Worm (Caenorhabditis elegans) whole organism, L3 larva: ENCODE measurements around the gene C23G10.2.
A peak's percentile ranks its signal among the peaks of the same experiment; 100 is the strongest.

Experiments used
- R02D3.7 ChIP-seq: fragments of 150-350 bp; optimal IDR thresholded peaks from 2 replicates; lab custom pipeline; 2014; ENCODE audit warnings: missing biosample characterization, missing genetic modification characterization
- ZK546.5 ChIP-seq: sonication (generic microtip); optimal IDR thresholded peaks from 2 replicates; lab custom pipeline; 2017; ENCODE audit warnings: missing biosample characterization, missing genetic modification characterization
- aly-2 ChIP-seq: fragments of 150-350 bp; optimal IDR thresholded peaks from 2 replicates; lab custom pipeline; 2014; ENCODE audit warnings: missing biosample characterization, missing genetic modification characterization
- ama-1 ChIP-seq: fragments of 150-350 bp; optimal IDR thresholded peaks from 2 replicates; lab custom pipeline; 2018
- ceh-16 ChIP-seq: sonication (generic microtip); optimal IDR thresholded peaks from 2 replicates; lab custom pipeline; 2017; ENCODE audit warnings: missing biosample characterization, missing genetic modification characterization
- ceh-28 ChIP-seq: fragments of 150-350 bp; optimal IDR thresholded peaks from 2 replicates; lab custom pipeline; 2014; ENCODE audit warnings: missing biosample characterization, missing genetic modification reagents, missing genetic modification characterization
- ceh-82 ChIP-seq: fragments of 150-350 bp; optimal IDR thresholded peaks from 2 replicates; lab custom pipeline; 2014; ENCODE audit warnings: missing biosample characterization, missing genetic modification characterization
- daf-12 ChIP-seq: fragments of 150-350 bp; optimal IDR thresholded peaks from 2 replicates; lab custom pipeline; 2014; ENCODE audit warnings: missing biosample characterization, missing genetic modification reagents, missing genetic modification characterization
- egl-27 ChIP-seq: sonication (generic microtip); optimal IDR thresholded peaks from 4 replicates; lab custom pipeline; 2017; ENCODE audit warnings: missing biosample characterization, missing genetic modification reagents, missing genetic modification characterization
- egl-5 ChIP-seq: fragments of 150-350 bp; optimal IDR thresholded peaks from 2 replicates; lab custom pipeline; 2017; ENCODE audit warnings: missing biosample characterization, missing genetic modification reagents, missing genetic modification characterization, inconsistent platforms
- elt-1 ChIP-seq: fragments of 150-350 bp; optimal IDR thresholded peaks from 2 replicates; lab custom pipeline; 2014; ENCODE audit warnings: missing biosample characterization, missing genetic modification characterization
- elt-2 ChIP-seq: sonication (generic microtip); optimal IDR thresholded peaks from 2 replicates; lab custom pipeline; 2016; ENCODE audit warnings: missing genetic modification reagents, mild to moderate bottlenecking, missing genetic modification characterization, missing compliant biosample characterization
- elt-3 ChIP-seq, 3 experiments: fragments of 150-350 bp in 1 of 3; sonication (generic microtip) in 2 of 3; optimal IDR thresholded peaks; 2 replicates in 2 of 3; 4 replicates in 1 of 3; lab custom pipeline; 2014 to 2017; ENCODE audit warnings: missing biosample characterization in 3 of 3, missing genetic modification characterization in 3 of 3
- eor-1 ChIP-seq, 2 experiments: fragments of 150-350 bp; optimal IDR thresholded peaks; 2 replicates each; lab custom pipeline; 2014 to 2018; ENCODE audit warnings: missing biosample characterization in 2 of 2, missing genetic modification characterization in 2 of 2
- fkh-10 ChIP-seq: sonication (generic microtip); optimal IDR thresholded peaks from 2 replicates; lab custom pipeline; 2017; ENCODE audit warnings: missing biosample characterization, missing genetic modification reagents, missing genetic modification characterization
- fkh-2 ChIP-seq: fragments of 150-350 bp; optimal IDR thresholded peaks from 2 replicates; lab custom pipeline; 2014; ENCODE audit warnings: missing biosample characterization, missing genetic modification reagents, missing genetic modification characterization
- fos-1 ChIP-seq: fragments of 150-350 bp; optimal IDR thresholded peaks from 2 replicates; lab custom pipeline; 2014; ENCODE audit warnings: missing biosample characterization, missing genetic modification characterization
- hmg-11 ChIP-seq: sonication (generic microtip); optimal IDR thresholded peaks from 2 replicates; lab custom pipeline; 2016; ENCODE audit warnings: missing genetic modification characterization, missing compliant biosample characterization
- jun-1 ChIP-seq: fragments of 150-350 bp; optimal IDR thresholded peaks from 2 replicates; lab custom pipeline; 2014; ENCODE audit warnings: missing biosample characterization, missing genetic modification reagents, missing genetic modification characterization
- lin-15B ChIP-seq: fragments of 150-350 bp; optimal IDR thresholded peaks from 2 replicates; lab custom pipeline; 2014; ENCODE audit warnings: missing biosample characterization, missing genetic modification characterization
- lin-39 ChIP-seq: fragments of 150-350 bp; optimal IDR thresholded peaks from 2 replicates; lab custom pipeline; 2018; ENCODE audit warnings: missing biosample characterization, missing genetic modification reagents, missing genetic modification characterization
- lsy-12 ChIP-seq: sonication (generic microtip); optimal IDR thresholded peaks from 2 replicates; lab custom pipeline; 2016; ENCODE audit warnings: mild to moderate bottlenecking, missing genetic modification characterization, missing compliant biosample characterization
- mdl-1 ChIP-seq: fragments of 150-350 bp; optimal IDR thresholded peaks from 2 replicates; lab custom pipeline; 2014; ENCODE audit warnings: missing biosample characterization, missing genetic modification characterization
- mml-1 ChIP-seq: fragments of 150-350 bp; sonication (generic microtip); optimal IDR thresholded peaks from 3 replicates; lab custom pipeline; 2014; ENCODE audit warnings: missing biosample characterization, missing genetic modification characterization
- nfya-1 ChIP-seq: sonication (generic microtip); optimal IDR thresholded peaks from 2 replicates; lab custom pipeline; 2017; ENCODE audit warnings: missing genetic modification characterization, mild to moderate bottlenecking, missing compliant biosample characterization, antibody characterized with exemption, moderate library complexity; ENCODE audit not compliant: insufficient read depth
- nhr-11 ChIP-seq: fragments of 150-350 bp; optimal IDR thresholded peaks from 2 replicates; lab custom pipeline; 2014; ENCODE audit warnings: missing biosample characterization, missing genetic modification characterization
- nhr-12 ChIP-seq: fragments of 150-350 bp; optimal IDR thresholded peaks from 2 replicates; lab custom pipeline; 2014; ENCODE audit warnings: missing biosample characterization, missing genetic modification characterization
- nhr-23 ChIP-seq: fragments of 150-350 bp; optimal IDR thresholded peaks from 2 replicates; lab custom pipeline; 2014; ENCODE audit warnings: missing biosample characterization, missing genetic modification reagents, missing genetic modification characterization
- nhr-237 ChIP-seq: fragments of 150-350 bp; optimal IDR thresholded peaks from 2 replicates; lab custom pipeline; 2014; ENCODE audit warnings: missing biosample characterization, missing genetic modification characterization
- nhr-25 ChIP-seq: sonication (generic microtip); optimal IDR thresholded peaks from 2 replicates; lab custom pipeline; 2017; ENCODE audit warnings: missing biosample characterization, missing genetic modification characterization
- nhr-28 ChIP-seq: fragments of 150-350 bp; optimal IDR thresholded peaks from 2 replicates; lab custom pipeline; 2014; ENCODE audit warnings: missing biosample characterization, missing genetic modification characterization
- nhr-43 ChIP-seq: sonication (generic microtip); optimal IDR thresholded peaks from 2 replicates; lab custom pipeline; 2016; ENCODE audit warnings: mild to moderate bottlenecking, missing genetic modification characterization, missing compliant biosample characterization; ENCODE audit not compliant: poor library complexity, severe bottlenecking
- nhr-67 ChIP-seq: fragments of 150-350 bp; optimal IDR thresholded peaks from 2 replicates; lab custom pipeline; 2014; ENCODE audit warnings: missing biosample characterization, missing genetic modification characterization
- nhr-76 ChIP-seq: fragments of 150-350 bp; sonication (generic microtip); optimal IDR thresholded peaks from 5 replicates; lab custom pipeline; 2014; ENCODE audit warnings: missing biosample characterization, missing genetic modification characterization
- nhr-77 ChIP-seq: fragments of 150-350 bp; optimal IDR thresholded peaks from 2 replicates; lab custom pipeline; 2014; ENCODE audit warnings: missing biosample characterization, missing genetic modification characterization
- pha-4 ChIP-seq: fragments of 150-350 bp; optimal IDR thresholded peaks from 2 replicates; lab custom pipeline; 2014; ENCODE audit warnings: missing biosample characterization, missing genetic modification reagents, missing genetic modification characterization
- pqm-1 ChIP-seq: fragments of 150-350 bp; optimal IDR thresholded peaks from 2 replicates; lab custom pipeline; 2017; ENCODE audit warnings: missing biosample characterization, missing genetic modification characterization, inconsistent platforms
- sea-2 ChIP-seq: fragments of 150-350 bp; sonication (generic microtip); optimal IDR thresholded peaks from 4 replicates; lab custom pipeline; 2014; ENCODE audit warnings: missing biosample characterization, missing genetic modification reagents, missing genetic modification characterization
- skn-1 ChIP-seq: fragments of 150-350 bp; optimal IDR thresholded peaks from 2 replicates; lab custom pipeline; 2014; ENCODE audit warnings: missing biosample characterization, missing genetic modification characterization
- snpc-4 ChIP-seq: fragments of 150-350 bp; optimal IDR thresholded peaks from 2 replicates; lab custom pipeline; 2014; ENCODE audit warnings: missing biosample characterization, missing genetic modification characterization
- tbx-2 ChIP-seq: sonication (generic microtip); optimal IDR thresholded peaks from 2 replicates; lab custom pipeline; 2016; ENCODE audit warnings: mild to moderate bottlenecking, missing genetic modification characterization, missing compliant biosample characterization
- unc-39 ChIP-seq: sonication (generic microtip); optimal IDR thresholded peaks from 4 replicates; lab custom pipeline; 2017; ENCODE audit warnings: missing biosample characterization, missing genetic modification characterization
- unc-62 ChIP-seq: fragments of 150-350 bp; sonication (generic microtip); optimal IDR thresholded peaks from 4 replicates; lab custom pipeline; 2014; ENCODE audit warnings: missing biosample characterization, missing genetic modification reagents, missing genetic modification characterization
- zag-1 ChIP-seq: fragments of 150-350 bp; optimal IDR thresholded peaks from 2 replicates; lab custom pipeline; 2014; ENCODE audit warnings: missing biosample characterization, missing genetic modification characterization
- ztf-11 ChIP-seq: fragments of 150-350 bp; optimal IDR thresholded peaks from 2 replicates; lab custom pipeline; 2014; ENCODE audit warnings: missing biosample characterization, missing genetic modification characterization
- ztf-4 ChIP-seq: fragments of 150-350 bp; optimal IDR thresholded peaks from 2 replicates; lab custom pipeline; 2014; ENCODE audit warnings: missing biosample characterization, missing genetic modification characterization

The C23G10.2 gene

ce11 chrIII:6168497-6169227, 39.2 kb upstream of the C23G10.2 start, which contains the start of gene efk-1 (continued):
- no peak for TF ChIP-seq daf-12 (tag; lab: Kevin White, UChicago)
- TF ChIP-seq ceh-16 (tag; lab: Kevin White, UChicago) = no peak
- no peak for TF ChIP-seq tbx-2 (tag; lab: Kevin White, UChicago)
- TF ChIP-seq skn-1 = no peak
- TF ChIP-seq, all 47 proteins: peak for 4

- TF ChIP-seq nhr-11 (tag; lab: Kevin White, UChicago) = peak; percentile 36
- TF ChIP-seq pha-4 = peak; percentile 1
- TF ChIP-seq lin-15B = peak; percentile 19
- no peak for TF ChIP-seq nhr-67 (tag; lab: Kevin White, UChicago)
- TF ChIP-seq fos-1 (tag; lab: Kevin White, UChicago) = no peak
- no peak for TF ChIP-seq nhr-28
- TF ChIP-seq jun-1 = no peak
- no peak for TF ChIP-seq ztf-11 (tag; lab: Kevin White, UChicago)
- TF ChIP-seq lin-39 (tag; lab: Kevin White, UChicago) = peak; percentile 18
- peak; percentile 43 for TF ChIP-seq hmg-11 (tag; lab: Kevin White, UChicago)
- TF ChIP-seq elt-1 (tag; lab: Kevin White, UChicago) = no peak
- no peak for TF ChIP-seq fkh-10
- TF ChIP-seq elt-2 = peak; percentile 11
- no peak for TF ChIP-seq eor-1 (tag; optimal IDR thresholded peaks at IDR 0.05; lab: Kevin White, UChicago)
- no peak for TF ChIP-seq R02D3.7 (tag; lab: Kevin White, UChicago)
- TF ChIP-seq mdl-1 = no peak
- no peak for TF ChIP-seq nhr-77
- TF ChIP-seq nfya-1 = peak; percentile 65
- TF ChIP-seq snpc-4 = peak; percentile 44
- no peak for TF ChIP-seq nhr-237 (tag; lab: Kevin White, UChicago)
- no peak for TF ChIP-seq sea-2
- TF ChIP-seq ama-1 = peak; percentile 45
- TF ChIP-seq nhr-76 (tag; lab: Kevin White, UChicago) = no peak
- TF ChIP-seq skn-1 = no peak
Measured at ce11 chrIII:6170038-6170437, 37.8 kb upstream of the C23G10.2 start.

DNA sequence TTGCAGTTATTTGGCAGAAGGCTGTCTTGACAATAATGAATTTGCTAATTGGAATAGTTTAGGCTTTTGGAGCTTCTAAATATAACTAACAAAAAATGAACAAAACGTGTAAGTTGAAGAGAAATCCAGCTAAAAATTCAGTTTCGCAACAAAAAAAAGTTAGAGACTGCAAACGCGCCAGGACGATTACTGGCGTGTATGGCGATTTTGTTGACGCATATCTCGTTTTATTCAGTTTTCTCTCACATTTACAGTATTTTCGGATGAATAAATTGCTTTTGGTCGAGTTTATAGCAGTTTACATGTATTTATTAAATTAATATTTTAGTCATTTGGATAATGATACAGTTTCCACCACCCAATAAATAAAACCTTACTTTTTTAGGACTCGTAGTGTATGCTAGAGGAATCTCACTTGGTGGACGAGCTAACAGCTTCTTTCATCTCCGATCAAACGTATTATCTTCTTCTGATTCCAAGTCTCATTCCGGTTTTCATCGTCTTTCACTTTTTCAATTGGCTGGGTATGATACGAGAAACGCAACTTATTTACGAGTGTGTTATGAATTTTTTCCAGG, 34.8 kb upstream of the C23G10.2 start, which contains the start of the genes abcf-3 and F42A10.5:
Gene abcf-3 (plus strand): TSS at position 384 of the 578 bp plus-strand sequence.
Gene F42A10.5 (minus strand): TSS at position 458 of the 578 bp plus-strand sequence.
- peak; percentile 72 for TF ChIP-seq nhr-23
- no peak for TF ChIP-seq unc-62 (GFP tag; lab: Kevin White, UChicago)
- no peak for TF ChIP-seq elt-3 (tag; optimal IDR thresholded peaks at IDR 0.05; lab: Kevin White, UChicago)
- TF ChIP-seq skn-1 = peak; percentile 6
- TF ChIP-seq ceh-16 (tag; lab: Kevin White, UChicago) = no peak
- no peak for TF ChIP-seq fos-1 (tag; lab: Kevin White, UChicago)
- no peak for TF ChIP-seq ZK546.5
- TF ChIP-seq mdl-1 = no peak
- no peak for TF ChIP-seq nhr-77
- no peak for TF ChIP-seq egl-5 (tag; lab: Kevin White, UChicago)
- no peak for TF ChIP-seq pqm-1 (tag; lab: Kevin White, UChicago)
- TF ChIP-seq unc-39 (tag; lab: Kevin White, UChicago) = no peak
- TF ChIP-seq nhr-43 (tag; lab: Kevin White, UChicago) = peak; percentile 50
- TF ChIP-seq ceh-28 = peak; percentile 12
- TF ChIP-seq nhr-237 (tag; lab: Kevin White, UChicago) = no peak
- no peak for TF ChIP-seq ama-1
- no peak for TF ChIP-seq eor-1 (tag; optimal IDR thresholded peaks at IDR 0.05; lab: Kevin White, UChicago)
- TF ChIP-seq zag-1 (tag; lab: Kevin White, UChicago) = no peak
- peak; percentile 42 for TF ChIP-seq ztf-4 (tag; lab: Kevin White, UChicago)
- peak; percentile 77 for TF ChIP-seq nfya-1
- peak; percentile 14 for TF ChIP-seq lin-39 (tag; lab: Kevin White, UChicago)
- no peak for TF ChIP-seq fkh-2 (tag; lab: Kevin White, UChicago)
- no peak for TF ChIP-seq mml-1
- peak; percentile 44 for TF ChIP-seq nhr-25 (tag; lab: Kevin White, UChicago)
- no peak for TF ChIP-seq aly-2
- TF ChIP-seq jun-1 = no peak
- TF ChIP-seq egl-27 (tag; lab: Kevin White, UChicago) = no peak
- no peak for TF ChIP-seq R02D3.7 (tag; lab: Kevin White, UChicago)
- no peak for TF ChIP-seq nhr-67 (tag; lab: Kevin White, UChicago)
- no peak for TF ChIP-seq sea-2
- TF ChIP-seq ceh-82 (tag; lab: Kevin White, UChicago) = no peak
- TF ChIP-seq pha-4 = peak; percentile 79
- TF ChIP-seq daf-12 (tag; lab: Kevin White, UChicago) = no peak
- no peak for TF ChIP-seq ztf-11 (tag; lab: Kevin White, UChicago)
- TF ChIP-seq tbx-2 (tag; lab: Kevin White, UChicago) = peak; percentile 12
- TF ChIP-seq nhr-28 = no peak
- TF ChIP-seq lin-15B = peak; percentile 74
- TF ChIP-seq elt-1 (tag; lab: Kevin White, UChicago) = no peak
- no peak for TF ChIP-seq nhr-12 (tag; lab: Kevin White, UChicago)
- TF ChIP-seq lsy-12 (tag; lab: Kevin White, UChicago) = peak; percentile 25
- no peak for TF ChIP-seq snpc-4
- no peak for TF ChIP-seq hmg-11 (tag; lab: Kevin White, UChicago)
